Worm (Caenorhabditis elegans): ENCODE results near the gene C17G10.6.

- TF ChIP-seq skn-1 (tag; optimal IDR thresholded peaks at IDR 0.05), result no peak
- TF ChIP-seq aly-2 (tag; optimal IDR thresholded peaks at IDR 0.05), result no peak
- TF ChIP-seq nhr-129 (tag; optimal IDR thresholded peaks at IDR 0.05), result no peak
- TF ChIP-seq sem-4 (tag; optimal IDR thresholded peaks at IDR 0.05), result no peak
- no peak for TF ChIP-seq ceh-16 (tag; optimal IDR thresholded peaks at IDR 0.05)
- no peak for TF ChIP-seq ceh-82 (tag; optimal IDR thresholded peaks at IDR 0.05)
- no peak for TF ChIP-seq fos-1 (tag; optimal IDR thresholded peaks at IDR 0.05)
- TF ChIP-seq mdl-1 (tag; optimal IDR thresholded peaks at IDR 0.05), result no peak
- TF ChIP-seq nhr-25 (tag; optimal IDR thresholded peaks at IDR 0.05), result no peak
- TF ChIP-seq ztf-11 (tag; optimal IDR thresholded peaks at IDR 0.05), result no peak
- no peak for TF ChIP-seq egl-27 (tag; optimal IDR thresholded peaks at IDR 0.05)
- no peak for TF ChIP-seq nhr-11 (tag; optimal IDR thresholded peaks at IDR 0.05)
Measured at ce11 chrII:5651426-5651825, 48.3 kb upstream of the C17G10.6 start.

Data from whole organism, L2 larva.